Fruit fly (Drosophila melanogaster): ENCODE results near the gene Atac1.

Gene Atac1

DNA sequence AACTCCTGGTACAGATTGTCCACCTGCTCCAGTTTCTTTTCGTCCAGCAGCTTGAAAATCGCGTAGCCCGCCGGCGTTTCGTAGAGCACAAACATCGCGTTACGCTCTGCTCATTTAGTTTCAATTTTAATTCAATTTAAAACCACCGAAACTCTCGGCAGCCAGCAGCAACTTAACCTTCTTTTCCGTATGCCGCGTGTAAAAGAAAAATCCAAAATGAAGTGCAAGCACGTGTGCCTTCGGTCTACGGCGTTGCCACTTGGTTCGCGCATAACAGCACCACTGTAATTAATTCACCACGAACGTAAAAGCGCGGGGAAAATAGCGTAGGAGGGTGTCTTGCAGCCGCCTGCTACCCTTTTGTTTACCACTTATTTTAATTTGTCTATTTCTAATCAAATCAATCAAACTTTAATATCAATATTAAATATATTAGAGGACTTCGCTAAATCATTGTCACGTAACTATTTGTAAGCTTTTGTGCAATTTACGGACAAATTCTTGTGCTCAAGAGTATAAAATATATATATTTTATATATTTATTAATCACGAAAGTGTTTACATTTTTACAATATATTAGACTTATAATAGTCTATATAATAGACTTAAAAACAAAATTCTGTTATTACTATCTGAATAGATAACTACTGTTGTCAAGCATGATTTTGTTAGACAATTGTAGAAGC is 41.5 kb downstream of the Atac1 start, which contains the start of gene nop5 (continued):
- peak; percentile 79 for TF ChIP-seq Hmr (GFP tag; optimal IDR thresholded peaks at IDR 0.05)
- peak in 1 of 2 experiments; percentile 67 for TF ChIP-seq Eip74EF (GFP tag; optimal IDR thresholded peaks at IDR 0.05)
- peak; percentile 81 for TF ChIP-seq nmo (GFP tag; optimal IDR thresholded peaks at IDR 0.05)
- 0 out of 2 replicates have a peak, but pooled peaks have one; percentile 7 for TF ChIP-seq MBD-R2 (GFP tag; IDR thresholded peaks at IDR 0.05)
- 0 out of 3 replicates have a peak, but pooled peaks have one; percentile 8 for TF ChIP-seq zfh1 (GFP tag; IDR thresholded peaks at IDR 0.05)
- peak; percentile 73 for TF ChIP-seq CG10209 (GFP tag; optimal IDR thresholded peaks at IDR 0.05)
- peak; percentile 89 for TF ChIP-seq CG2678 (tag; optimal IDR thresholded peaks at IDR 0.05)
- no peak for TF ChIP-seq ssp (GFP tag; IDR thresholded peaks at IDR 0.05)
- no peak for TF ChIP-seq CG11560 (tag; IDR thresholded peaks at IDR 0.05)
- TF ChIP-seq Med (GFP tag), result peak; percentile 89
- TF ChIP-seq Hr51 (GFP tag; optimal IDR thresholded peaks at IDR 0.05), result no peak
- TF ChIP-seq CG4820 (GFP tag; optimal IDR thresholded peaks at IDR 0.05), result peak; percentile 34
- peak; percentile 73 for TF ChIP-seq CG13775 (GFP tag; optimal IDR thresholded peaks at IDR 0.05)
- peak; percentile 67 for TF ChIP-seq Ssrp (tag; optimal IDR thresholded peaks at IDR 0.05)
- peak; percentile 35 for TF ChIP-seq CG10654 (GFP tag; optimal IDR thresholded peaks at IDR 0.05)
- peak; percentile 43; the same call in 1 of the 2 replicates for TF ChIP-seq Rfx (GFP tag; IDR thresholded peaks at IDR 0.05)
- TF ChIP-seq ci (GFP tag; IDR thresholded peaks at IDR 0.05), result peak; percentile 53; the same call in 2 of the 3 replicates
- TF ChIP-seq D (optimal IDR thresholded peaks at IDR 0.05), result no peak
- peak; percentile 69 for TF ChIP-seq D (GFP tag; optimal IDR thresholded peaks at IDR 0.05)
- TF ChIP-seq HLH3B (GFP tag; IDR thresholded peaks at IDR 0.05), result no peak
- TF ChIP-seq CG18262 (tag; optimal IDR thresholded peaks at IDR 0.05), result peak; percentile 88
- TF ChIP-seq dpn (GFP tag; optimal IDR thresholded peaks at IDR 0.05), result peak; percentile 4 to 40
- peak; percentile 49 for TF ChIP-seq CG1603 (tag; optimal IDR thresholded peaks at IDR 0.05)
- TF ChIP-seq prd (optimal IDR thresholded peaks at IDR 0.05), result no peak
- peak; percentile 37; the same call in 1 of the 3 replicates for TF ChIP-seq prd (GFP tag; IDR thresholded peaks at IDR 0.05)
- TF ChIP-seq CG12104 (GFP tag; optimal IDR thresholded peaks at IDR 0.05), result peak; percentile 63
- peak; percentile 37 for TF ChIP-seq pros (GFP tag; optimal IDR thresholded peaks at IDR 0.05)
- peak; percentile 26 for TF ChIP-seq bcd (GFP tag; optimal IDR thresholded peaks at IDR 0.05)
- no peak for TF ChIP-seq CG7963 (GFP tag; IDR thresholded peaks at IDR 0.05; ENCODE audit: partially characterized antibody)
- TF ChIP-seq sob (GFP tag; IDR thresholded peaks at IDR 0.05), result peak; percentile 21; the same call in 1 of the 2 replicates
- TF ChIP-seq ap (GFP tag; IDR thresholded peaks at IDR 0.05), result no peak
- TF ChIP-seq pan (optimal IDR thresholded peaks at IDR 0.05), result peak in 1 of 2 experiments; percentile 81
- peak; percentile 21 to 73 for TF ChIP-seq pan (GFP tag; optimal IDR thresholded peaks at IDR 0.05 in 1 of 2, IDR thresholded peaks at IDR 0.05 in 1 of 2)
- peak; percentile 65 for TF ChIP-seq CG15601 (tag; optimal IDR thresholded peaks at IDR 0.05)
- peak; percentile 86 for TF ChIP-seq CoRest (tag; optimal IDR thresholded peaks at IDR 0.05)
- TF ChIP-seq Gsc (GFP tag; IDR thresholded peaks at IDR 0.05), result no peak
- TF ChIP-seq CG10462 (GFP tag; optimal IDR thresholded peaks at IDR 0.05), result no peak
- peak; percentile 77 for TF ChIP-seq sug (tag; optimal IDR thresholded peaks at IDR 0.05)
- TF ChIP-seq Dp (GFP tag; optimal IDR thresholded peaks at IDR 0.05), result peak; percentile 10
- TF ChIP-seq al (GFP tag; IDR thresholded peaks at IDR 0.05), result 0 out of 2 replicates have a peak, but pooled peaks have one; percentile 8
- peak; percentile 69 for TF ChIP-seq CG8388 (GFP tag; optimal IDR thresholded peaks at IDR 0.05)
- peak in 1 of 2 experiments; percentile 0 for TF ChIP-seq crp (GFP tag; optimal IDR thresholded peaks at IDR 0.05)
- TF ChIP-seq CG13296 (GFP tag; optimal IDR thresholded peaks at IDR 0.05), result peak; percentile 81
- peak; percentile 19 for TF ChIP-seq nom (GFP tag; optimal IDR thresholded peaks at IDR 0.05)
- peak; percentile 83 for TF ChIP-seq CG2712 (tag; optimal IDR thresholded peaks at IDR 0.05)
- TF ChIP-seq CG30403 (GFP tag; optimal IDR thresholded peaks at IDR 0.05), result peak; percentile 60
- TF ChIP-seq az2 (GFP tag; optimal IDR thresholded peaks at IDR 0.05), result peak; percentile 44
- TF ChIP-seq tap (tag; optimal IDR thresholded peaks at IDR 0.05), result peak; percentile 67
- TF ChIP-seq org-1 (GFP tag; optimal IDR thresholded peaks at IDR 0.05), result peak; percentile 34
